Worm (Caenorhabditis elegans) whole organism, L1 larva: Measurements from ENCODE around the gene smc-3.

Experiments
- alr-1 ChIP-seq: fragments of 200-800 bp; sonication (Bioruptor generic); optimal IDR thresholded peaks from 2 replicates; lab custom pipeline; 2018; ENCODE audit warnings: borderline replicate concordance, mild to moderate bottlenecking, missing genetic modification characterization, missing compliant biosample characterization
- ama-1 ChIP-seq: fragments of 150-350 bp; optimal IDR thresholded peaks from 2 replicates; lab custom pipeline; 2014
- blmp-1 ChIP-seq: fragments of 150-350 bp; optimal IDR thresholded peaks from 2 replicates; lab custom pipeline; 2014; ENCODE audit warnings: missing biosample characterization, missing genetic modification characterization
- ceh-8 ChIP-seq: fragments of 200-800 bp; sonication (Bioruptor generic); optimal IDR thresholded peaks from 2 replicates; lab custom pipeline; 2018; ENCODE audit warnings: mild to moderate bottlenecking, missing genetic modification characterization, moderate library complexity, missing compliant biosample characterization
- ceh-82 ChIP-seq, 3 experiments: fragments of 150-350 bp in 1 of 3; sonication (generic microtip) in 2 of 3; optimal IDR thresholded peaks; 2 replicates each; lab custom pipeline; 2014 to 2017; ENCODE audit warnings: missing biosample characterization in 3 of 3, missing genetic modification characterization in 3 of 3
- ceh-90 ChIP-seq: sonication (generic microtip); optimal IDR thresholded peaks from 2 replicates; lab custom pipeline; 2016; ENCODE audit warnings: missing genetic modification characterization, missing compliant biosample characterization
- ces-1 ChIP-seq: fragments of 150-350 bp; optimal IDR thresholded peaks from 2 replicates; lab custom pipeline; 2014; ENCODE audit warnings: missing biosample characterization, missing genetic modification reagents, missing genetic modification characterization
- dsc-1 ChIP-seq: sonication (generic microtip); optimal IDR thresholded peaks from 2 replicates; lab custom pipeline; 2016; ENCODE audit warnings: mild to moderate bottlenecking, missing genetic modification characterization, missing compliant biosample characterization
- efl-1 ChIP-seq, 4 experiments: fragments of 150-350 bp; optimal IDR thresholded peaks in 3 of 4; peaks in 1 of 4; 1 replicate in 1 of 4; 2 replicates in 3 of 4; lab custom pipeline; 2014; ENCODE audit warnings: missing biosample characterization in 2 of 4, missing genetic modification characterization in 2 of 4, missing genetic modification reagents in 2 of 4
- efl-3 ChIP-seq: fragments of 200-800 bp; sonication (Bioruptor generic); optimal IDR thresholded peaks from 2 replicates; lab custom pipeline; 2018; ENCODE audit warnings: mild to moderate bottlenecking, missing genetic modification characterization, missing compliant biosample characterization
- egl-13 ChIP-seq: sonication (generic microtip); optimal IDR thresholded peaks from 2 replicates; lab custom pipeline; 2016; ENCODE audit warnings: missing genotype, missing genetic modification reagents, missing genetic modification characterization, missing compliant biosample characterization
- elt-3 ChIP-seq, 6 experiments: fragments of 150-350 bp in 1 of 6; sonication (generic microtip); optimal IDR thresholded peaks; 2 replicates each; lab custom pipeline; 2017 to 2018; ENCODE audit warnings: missing biosample characterization in 6 of 6, missing genetic modification characterization in 6 of 6, inconsistent platforms in 1 of 6
- ets-5 ChIP-seq: fragments of 200-800 bp; sonication (Bioruptor generic); IDR thresholded peaks from 2 replicates; pipeline ENCODE4 v1.3.6; 2022; ENCODE audit warnings: missing genetic modification characterization, missing compliant biosample characterization
- fkh-10 ChIP-seq: sonication (generic microtip); optimal IDR thresholded peaks from 2 replicates; lab custom pipeline; 2017; ENCODE audit warnings: missing biosample characterization, missing genetic modification reagents, missing genetic modification characterization
- fkh-8 ChIP-seq: sonication (generic microtip); optimal IDR thresholded peaks from 2 replicates; lab custom pipeline; 2016; ENCODE audit warnings: mild to moderate bottlenecking, missing genetic modification characterization, missing compliant biosample characterization
- hlh-17 ChIP-seq: fragments of 200-800 bp; sonication (Bioruptor generic); optimal IDR thresholded peaks from 2 replicates; lab custom pipeline; 2018; ENCODE audit warnings: missing genetic modification characterization, mild to moderate bottlenecking, missing compliant biosample characterization, moderate library complexity, borderline replicate concordance
- hlh-4 ChIP-seq: sonication (generic microtip); optimal IDR thresholded peaks from 2 replicates; lab custom pipeline; 2016; ENCODE audit warnings: mild to moderate bottlenecking, missing genetic modification characterization, missing compliant biosample characterization
- irx-1 ChIP-seq: sonication (generic microtip); optimal IDR thresholded peaks from 2 replicates; lab custom pipeline; 2016; ENCODE audit warnings: missing genetic modification characterization, missing compliant biosample characterization
- isw-1 ChIP-seq: fragments of 200-800 bp; sonication (Bioruptor generic); IDR thresholded peaks from 2 replicates; pipeline ENCODE4 v1.3.6; 2022; ENCODE audit warnings: missing genetic modification characterization, missing compliant biosample characterization
- lin-13 ChIP-seq: fragments of 150-350 bp; optimal IDR thresholded peaks from 2 replicates; lab custom pipeline; 2014; ENCODE audit warnings: missing biosample characterization, missing genetic modification reagents, missing genetic modification characterization
- lin-14 ChIP-seq: fragments of 200-800 bp; sonication (Bioruptor generic); optimal IDR thresholded peaks from 2 replicates; lab custom pipeline; 2018; ENCODE audit warnings: mild to moderate bottlenecking, missing genetic modification characterization, moderate library complexity, missing compliant biosample characterization
- lin-35 ChIP-seq, 2 experiments: fragments of 150-350 bp; optimal IDR thresholded peaks; 2 replicates each; lab custom pipeline; 2014; ENCODE audit warnings: missing biosample characterization in 2 of 2, missing genetic modification characterization in 2 of 2, missing genetic modification reagents in 2 of 2
- lsy-2 ChIP-seq, 2 experiments: fragments of 150-350 bp; optimal IDR thresholded peaks; 2 replicates each; lab custom pipeline; 2014; ENCODE audit warnings: missing biosample characterization in 2 of 2, missing genetic modification characterization in 2 of 2
- nhr-11 ChIP-seq: fragments of 150-350 bp; optimal IDR thresholded peaks from 2 replicates; lab custom pipeline; 2014; ENCODE audit warnings: missing biosample characterization, missing genetic modification characterization
- nhr-19 ChIP-seq: fragments of 200-800 bp; sonication (Bioruptor generic); conservative IDR thresholded peaks from 2 replicates; pipeline ENCODE4 v1.3.6; 2022; ENCODE audit warnings: missing genetic modification characterization, missing compliant biosample characterization
- nhr-20 ChIP-seq: sonication (generic microtip); optimal IDR thresholded peaks from 2 replicates; lab custom pipeline; 2016; ENCODE audit warnings: mild to moderate bottlenecking, missing genetic modification characterization, missing compliant biosample characterization
- nhr-47 ChIP-seq: sonication (generic microtip); optimal IDR thresholded peaks from 2 replicates; lab custom pipeline; 2016; ENCODE audit warnings: mild to moderate bottlenecking, missing genetic modification characterization, moderate library complexity, missing compliant biosample characterization
- nhr-71 ChIP-seq: sonication (generic microtip); optimal IDR thresholded peaks from 2 replicates; lab custom pipeline; 2016; ENCODE audit warnings: mild to moderate bottlenecking, missing genetic modification characterization, moderate library complexity, missing compliant biosample characterization
- nhr-77 ChIP-seq: fragments of 150-350 bp; optimal IDR thresholded peaks from 2 replicates; lab custom pipeline; 2014; ENCODE audit warnings: missing biosample characterization, missing genetic modification characterization
- pax-3 ChIP-seq: fragments of 200-800 bp; sonication (Bioruptor generic); optimal IDR thresholded peaks from 2 replicates; lab custom pipeline; 2018; ENCODE audit warnings: mild to moderate bottlenecking, missing genetic modification characterization, moderate library complexity, missing compliant biosample characterization
- pqm-1 ChIP-seq: sonication (generic microtip); optimal IDR thresholded peaks from 3 replicates; lab custom pipeline; 2017; ENCODE audit warnings: missing biosample characterization, missing genetic modification characterization
- rnt-1 ChIP-seq: sonication (generic microtip); optimal IDR thresholded peaks from 2 replicates; lab custom pipeline; 2016; ENCODE audit warnings: mild to moderate bottlenecking, missing genetic modification characterization, moderate library complexity, missing compliant biosample characterization
- skn-1 ChIP-seq: fragments of 150-350 bp; optimal IDR thresholded peaks from 2 replicates; lab custom pipeline; 2014; ENCODE audit warnings: missing biosample characterization, missing genetic modification characterization
- snu-23 ChIP-seq: sonication (generic microtip); optimal IDR thresholded peaks from 2 replicates; lab custom pipeline; 2016; ENCODE audit warnings: missing genetic modification characterization, missing compliant biosample characterization
- sox-4 ChIP-seq: sonication (generic microtip); optimal IDR thresholded peaks from 2 replicates; lab custom pipeline; 2016; ENCODE audit warnings: missing genetic modification characterization, missing compliant biosample characterization
- swsn-7 ChIP-seq: sonication (generic microtip); optimal IDR thresholded peaks from 2 replicates; lab custom pipeline; 2016; ENCODE audit warnings: missing genetic modification characterization, missing compliant biosample characterization
- tbx-2 ChIP-seq: sonication (generic microtip); optimal IDR thresholded peaks from 2 replicates; lab custom pipeline; 2016; ENCODE audit warnings: missing genetic modification characterization, missing compliant biosample characterization
- tlp-1 ChIP-seq: fragments of 150-350 bp; optimal IDR thresholded peaks from 2 replicates; lab custom pipeline; 2014; ENCODE audit warnings: missing biosample characterization, missing genetic modification characterization
- unc-62 ChIP-seq: fragments of 150-350 bp; optimal IDR thresholded peaks from 2 replicates; lab custom pipeline; 2014; ENCODE audit warnings: missing biosample characterization, missing genetic modification reagents, missing genetic modification characterization
- unc-86 ChIP-seq: sonication (generic microtip); optimal IDR thresholded peaks from 2 replicates; lab custom pipeline; 2016; ENCODE audit warnings: missing genetic modification characterization, missing compliant biosample characterization
- vab-15 ChIP-seq: sonication (generic microtip); optimal IDR thresholded peaks from 2 replicates; lab custom pipeline; 2017; ENCODE audit warnings: missing genotype, mild to moderate bottlenecking, missing genetic modification characterization, missing compliant biosample characterization
- xbp-1 ChIP-seq: sonication (generic microtip); optimal IDR thresholded peaks from 2 replicates; lab custom pipeline; 2016; ENCODE audit warnings: missing genetic modification characterization, missing compliant biosample characterization
- zip-4 ChIP-seq: fragments of 200-800 bp; sonication (Bioruptor generic); optimal IDR thresholded peaks from 2 replicates; lab custom pipeline; 2018; ENCODE audit warnings: mild to moderate bottlenecking, missing genetic modification characterization, moderate library complexity, missing compliant biosample characterization

The smc-3 gene

DNA sequence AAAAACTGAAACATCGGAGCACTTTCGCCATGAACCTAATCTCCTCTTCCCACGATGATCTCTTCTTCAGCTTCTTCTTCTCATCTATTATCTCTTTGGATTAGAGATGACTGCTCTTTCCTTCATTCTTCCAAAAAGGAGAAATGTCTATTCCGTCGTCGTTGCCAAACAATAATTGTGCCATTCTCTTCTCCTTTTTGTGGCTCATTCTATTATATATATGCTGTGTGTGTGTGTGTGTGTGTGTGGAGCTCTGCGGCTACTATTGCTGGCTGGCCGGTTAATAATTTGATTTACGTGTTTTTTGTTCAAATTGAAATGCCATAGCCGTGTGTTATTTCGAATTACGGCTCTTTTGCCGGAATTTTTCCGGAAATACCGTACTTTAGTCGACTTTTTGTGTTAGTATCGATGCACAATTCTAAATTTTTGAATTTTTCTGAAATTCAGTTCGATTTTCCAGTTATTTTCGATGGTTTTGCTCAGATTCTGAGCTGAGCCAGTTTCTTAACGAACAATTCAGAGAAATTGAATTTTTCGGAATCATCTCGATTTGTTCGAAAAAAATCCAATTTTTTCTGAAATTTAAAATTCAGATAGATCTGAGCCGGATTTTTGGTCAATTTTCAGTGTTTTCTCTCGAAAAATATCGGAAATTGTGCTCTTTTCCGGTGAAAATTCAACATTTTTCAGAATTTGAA lies 42.5 kb downstream of the smc-3 start, which contains the start of gene T28D6.5:
T28D6.5 (plus strand) TSS at position 651 of the 701 bp plus-strand sequence.
- TF ChIP-seq unc-86 (tag; lab: Kevin White, UChicago), result no peak
- TF ChIP-seq lin-13 (GFP tag; lab: Kevin White, UChicago), result no peak
- no peak for TF ChIP-seq dsc-1 (tag; lab: Kevin White, UChicago)
- no peak for TF ChIP-seq nhr-11 (tag; lab: Kevin White, UChicago)
- TF ChIP-seq nhr-77 (tag; lab: Kevin White, UChicago), result no peak
- no peak for TF ChIP-seq efl-3 (GFP tag; lab: Kevin White, UChicago)
- TF ChIP-seq ceh-82 (tag; optimal IDR thresholded peaks at IDR 0.05; lab: Kevin White, UChicago), result no peak
- no peak for TF ChIP-seq xbp-1 (tag; lab: Kevin White, UChicago)
- no peak for TF ChIP-seq ceh-8 (GFP tag; lab: Kevin White, UChicago)
- TF ChIP-seq vab-15 (tag; lab: Kevin White, UChicago), result no peak
- no peak for TF ChIP-seq ces-1 (GFP tag; lab: Kevin White, UChicago)
- no peak for TF ChIP-seq isw-1
- TF ChIP-seq lin-14 (GFP tag; lab: Kevin White, UChicago), result no peak
- TF ChIP-seq hlh-17 (GFP tag; lab: Kevin White, UChicago), result no peak
- no peak for TF ChIP-seq irx-1 (tag; lab: Kevin White, UChicago)
- TF ChIP-seq pqm-1, result no peak
- TF ChIP-seq nhr-20, result no peak
- no peak for TF ChIP-seq hlh-4 (tag; lab: Kevin White, UChicago)

ce11 chrIII:11334346-11334745 lies 43.6 kb downstream of the smc-3 start:
- TF ChIP-seq ceh-8 (GFP tag; lab: Kevin White, UChicago) (no peak), lin-35 (GFP tag; optimal IDR thresholded peaks at IDR 0.05; lab: Kevin White, UChicago) (peak in 1 of 2 experiments; percentile 35), tlp-1 (tag; lab: Kevin White, UChicago) (no peak), zip-4 (GFP tag; lab: Kevin White, UChicago) (no peak), unc-86 (tag; lab: Kevin White, UChicago) (peak; percentile 45), egl-13 (tag; lab: Kevin White, UChicago) (peak; percentile 16), ceh-82 (tag; optimal IDR thresholded peaks at IDR 0.05; lab: Kevin White, UChicago) (peak in 2 of 3 experiments; percentile 31 to 80), elt-3 (tag; optimal IDR thresholded peaks at IDR 0.05; lab: Kevin White, UChicago) (no peak), fkh-8 (peak; percentile 67), skn-1 (peak; percentile 20), pax-3 (tag; lab: Kevin White, UChicago) (no peak), sox-4 (tag; lab: Kevin White, UChicago) (no peak), tbx-2 (tag; lab: Kevin White, UChicago) (peak; percentile 12), swsn-7 (tag; lab: Kevin White, UChicago) (peak; percentile 32), nhr-47 (tag; lab: Kevin White, UChicago) (peak; percentile 49), lin-13 (GFP tag; lab: Kevin White, UChicago) (no peak), rnt-1 (tag; lab: Kevin White, UChicago) (no peak), fkh-10 (GFP tag; lab: Kevin White, UChicago) (peak; percentile 67), ets-5 (GFP tag; lab: Robert Waterston, UW) (no peak), ama-1 (lab: Kevin White, UChicago) (no peak), snu-23 (GFP tag; lab: Kevin White, UChicago) (peak; percentile 27), lsy-2 (tag; optimal IDR thresholded peaks at IDR 0.05; lab: Kevin White, UChicago) (peak in 1 of 2 experiments; percentile 50), ceh-90 (tag; lab: Kevin White, UChicago) (no peak), nhr-19 (GFP tag; lab: Robert Waterston, UW) (no peak), unc-62 (GFP tag; lab: Kevin White, UChicago) (no peak), blmp-1 (no peak), efl-3 (GFP tag; lab: Kevin White, UChicago) (no peak), nhr-71 (tag; lab: Kevin White, UChicago) (peak; percentile 50), xbp-1 (tag; lab: Kevin White, UChicago) (no peak), lin-14 (GFP tag; lab: Kevin White, UChicago) (peak; percentile 79), alr-1 (tag; lab: Kevin White, UChicago) (no peak), efl-1 (optimal IDR thresholded peaks at IDR 0.05; lab: Kevin White, UChicago) (peak; percentile 25 to 38), efl-1 (GFP tag; optimal IDR thresholded peaks at IDR 0.05 in 1 of 2; lab: Kevin White, UChicago) (no peak)
